Worm (Caenorhabditis elegans): ENCODE data around the gene par-1.

ce11 chrV:14147114-14147513 is 1.9 kb upstream of the par-1 start:
- TF ChIP-seq nhr-42 (GFP tag; IDR thresholded peaks at IDR 0.05) (no peak), hlh-11 (tag; optimal IDR thresholded peaks at IDR 0.05) (no peak), lim-7 (GFP tag; IDR thresholded peaks at IDR 0.05) (no peak), spr-3 (GFP tag; optimal IDR thresholded peaks at IDR 0.05) (no peak), mdl-1 (tag; optimal IDR thresholded peaks at IDR 0.05) (no peak), rbr-2 (tag; optimal IDR thresholded peaks at IDR 0.05) (no peak), aha-1 (tag) (no peak)

Data from whole organism, L4 larva.